Worm (Caenorhabditis elegans) whole organism, L1 larva: ENCODE results near the gene rom-2.

ENCODE experiments used
- ets-5 ChIP-seq: fragments of 200-800 bp; sonication (Bioruptor generic); IDR thresholded peaks from 2 replicates; pipeline ENCODE4 v1.3.6; 2022; ENCODE audit warnings: missing genetic modification characterization, missing compliant biosample characterization
- hlh-4 ChIP-seq: sonication (generic microtip); optimal IDR thresholded peaks from 2 replicates; lab custom pipeline; 2016; ENCODE audit warnings: mild to moderate bottlenecking, missing genetic modification characterization, missing compliant biosample characterization

ce11 chrIII:9616426-9616825 lies 21.0 kb upstream of the rom-2 start, which contains the start of gene hcp-3:
- TF ChIP-seq hlh-4 (tag; lab: Kevin White, UChicago), result no peak
- no peak for TF ChIP-seq ets-5 (GFP tag; lab: Robert Waterston, UW)
